Worm (Caenorhabditis elegans) whole organism, young adult: ENCODE results near the gene Y60A9.1.

Experiments
- B0035.1 ChIP-seq: sonication (generic microtip); optimal IDR thresholded peaks from 2 replicates; lab custom pipeline; 2016; ENCODE audit warnings: missing genetic modification characterization, mild to moderate bottlenecking, missing compliant biosample characterization, missing genotype, missing genetic modification reagents
- B0336.3 ChIP-seq: fragments of 200-800 bp; sonication (Bioruptor generic); IDR thresholded peaks from 2 replicates; pipeline ENCODE4 v1.3.6; 2022; ENCODE audit warnings: missing genetic modification characterization, missing compliant biosample characterization
- F10E7.11 ChIP-seq: sonication (generic microtip); optimal IDR thresholded peaks from 2 replicates; lab custom pipeline; 2017; ENCODE audit warnings: mild to moderate bottlenecking, missing genetic modification characterization, moderate library complexity, missing compliant biosample characterization
- F33H1.4 ChIP-seq: fragments of 200-800 bp; sonication (Bioruptor generic); IDR thresholded peaks from 2 replicates; pipeline ENCODE4 v1.3.6; 2022; ENCODE audit warnings: missing genetic modification reagents, missing genetic modification characterization, missing compliant biosample characterization
- F37B4.10 ChIP-seq: fragments of 200-800 bp; sonication (Bioruptor generic); IDR thresholded peaks from 2 replicates; pipeline ENCODE4 v1.3.6; 2022; ENCODE audit warnings: missing genetic modification characterization, missing compliant biosample characterization
- F39B2.1 ChIP-seq: fragments of 200-800 bp; sonication (Bioruptor generic); IDR thresholded peaks from 2 replicates; pipeline ENCODE4 v1.3.6; 2022; ENCODE audit warnings: missing genetic modification reagents, missing genetic modification characterization, missing compliant biosample characterization
- F57A8.1 ChIP-seq: fragments of 200-800 bp; sonication (Bioruptor generic); optimal IDR thresholded peaks from 2 replicates; lab custom pipeline; 2018; ENCODE audit warnings: mild to moderate bottlenecking, missing genetic modification characterization, moderate library complexity, missing compliant biosample characterization
- Y79H2A.3 ChIP-seq: fragments of 200-800 bp; sonication (Bioruptor generic); conservative IDR thresholded peaks from 2 replicates; pipeline ENCODE4 v1.3.6; 2022; ENCODE audit warnings: missing genetic modification reagents, missing genetic modification characterization, missing compliant biosample characterization
- ZK185.1 ChIP-seq: sonication (generic microtip); optimal IDR thresholded peaks from 2 replicates; lab custom pipeline; 2016; ENCODE audit warnings: mild to moderate bottlenecking, missing genetic modification characterization, missing compliant biosample characterization; ENCODE audit not compliant: poor library complexity, severe bottlenecking
- akir-1 ChIP-seq: fragments of 200-800 bp; sonication (Bioruptor generic); optimal IDR thresholded peaks from 2 replicates; lab custom pipeline; 2018; ENCODE audit warnings: mild to moderate bottlenecking, missing genetic modification characterization, moderate library complexity, missing compliant biosample characterization
- attf-3 ChIP-seq: fragments of 200-800 bp; sonication (Bioruptor generic); conservative IDR thresholded peaks from 2 replicates; pipeline ENCODE4 v1.3.6; 2022; ENCODE audit warnings: missing genetic modification reagents, missing genetic modification characterization, missing compliant biosample characterization
- ceh-100 ChIP-seq: fragments of 200-800 bp; sonication (Bioruptor generic); IDR thresholded peaks from 2 replicates; pipeline ENCODE4 v1.3.6; 2022; ENCODE audit warnings: missing genetic modification reagents, missing genetic modification characterization, missing compliant biosample characterization
- ceh-27 ChIP-seq: fragments of 200-800 bp; sonication (Bioruptor generic); optimal IDR thresholded peaks from 2 replicates; lab custom pipeline; 2018; ENCODE audit warnings: mild to moderate bottlenecking, missing genetic modification characterization, moderate library complexity, missing compliant biosample characterization
- ceh-79 ChIP-seq: sonication (generic microtip); optimal IDR thresholded peaks from 2 replicates; lab custom pipeline; 2017; ENCODE audit warnings: mild to moderate bottlenecking, missing genetic modification characterization, missing compliant biosample characterization
- ceh-91 ChIP-seq: fragments of 200-800 bp; sonication (Bioruptor generic); IDR thresholded peaks from 2 replicates; pipeline ENCODE4 v1.3.6; 2022; ENCODE audit warnings: missing genetic modification reagents, missing genetic modification characterization, missing compliant biosample characterization
- chd-7 ChIP-seq: sonication (generic microtip); optimal IDR thresholded peaks from 2 replicates; lab custom pipeline; 2016; ENCODE audit warnings: mild to moderate bottlenecking, missing genetic modification characterization, moderate library complexity, missing compliant biosample characterization
- dpl-1 ChIP-seq: fragments of 150-350 bp; optimal IDR thresholded peaks from 2 replicates; lab custom pipeline; 2014; ENCODE audit warnings: missing biosample characterization, missing genetic modification reagents, missing genetic modification characterization
- egl-18 ChIP-seq: fragments of 200-800 bp; sonication (Bioruptor generic); IDR thresholded peaks from 2 replicates; pipeline ENCODE4 v1.3.6; 2022; ENCODE audit warnings: missing genetic modification reagents, missing genetic modification characterization, missing compliant biosample characterization
- ets-4 ChIP-seq: fragments of 200-800 bp; sonication (Bioruptor generic); optimal IDR thresholded peaks from 2 replicates; lab custom pipeline; 2018; ENCODE audit warnings: mild to moderate bottlenecking, missing genetic modification characterization, missing compliant biosample characterization
- fkh-3 ChIP-seq: sonication (generic microtip); optimal IDR thresholded peaks from 2 replicates; lab custom pipeline; 2016; ENCODE audit warnings: mild to moderate bottlenecking, missing genetic modification characterization, missing compliant biosample characterization
- gei-17 ChIP-seq: fragments of 200-800 bp; sonication (Bioruptor generic); optimal IDR thresholded peaks from 2 replicates; lab custom pipeline; 2018; ENCODE audit warnings: mild to moderate bottlenecking, missing genetic modification characterization, missing compliant biosample characterization
- hlh-26 ChIP-seq: fragments of 200-800 bp; sonication (Bioruptor generic); conservative IDR thresholded peaks from 2 replicates; pipeline ENCODE4 v1.3.6; 2022; ENCODE audit warnings: missing genetic modification reagents, missing genetic modification characterization, missing compliant biosample characterization
- hmg-1.2 ChIP-seq: fragments of 200-800 bp; sonication (Bioruptor generic); IDR thresholded peaks from 2 replicates; pipeline ENCODE4 v1.3.6; 2022; ENCODE audit warnings: missing genetic modification reagents, missing genetic modification characterization, missing compliant biosample characterization
- let-526 ChIP-seq: fragments of 200-800 bp; sonication (Bioruptor generic); IDR thresholded peaks from 2 replicates; pipeline ENCODE4 v1.3.6; 2022; ENCODE audit warnings: missing genetic modification reagents, missing genetic modification characterization, missing compliant biosample characterization
- let-607 ChIP-seq, 2 experiments: fragments of 200-800 bp in 1 of 2; sonication (Bioruptor generic) in 1 of 2; sonication (generic microtip) in 1 of 2; optimal IDR thresholded peaks; 2 replicates each; lab custom pipeline; 2016 to 2018; ENCODE audit warnings: mild to moderate bottlenecking in 2 of 2, missing compliant biosample characterization in 2 of 2, missing genetic modification characterization in 2 of 2, moderate library complexity in 2 of 2, missing genotype in 1 of 2
- lin-26 ChIP-seq: fragments of 200-800 bp; sonication (Bioruptor generic); IDR thresholded peaks from 2 replicates; pipeline ENCODE4 v1.3.6; 2022; ENCODE audit warnings: missing genetic modification reagents, missing genetic modification characterization, missing compliant biosample characterization
- lin-35 ChIP-seq, 3 experiments: fragments of 150-350 bp in 2 of 3; sonication (generic microtip) in 1 of 3; optimal IDR thresholded peaks; 2 replicates each; lab custom pipeline; 2014 to 2018; ENCODE audit warnings: missing biosample characterization in 3 of 3, missing genetic modification characterization in 3 of 3, missing genetic modification reagents in 3 of 3
- lin-40 ChIP-seq: sonication (generic microtip); optimal IDR thresholded peaks from 2 replicates; lab custom pipeline; 2016; ENCODE audit warnings: missing genetic modification characterization, mild to moderate bottlenecking, missing compliant biosample characterization, missing genotype, missing genetic modification reagents
- lir-1 ChIP-seq: fragments of 200-800 bp; sonication (Bioruptor generic); conservative IDR thresholded peaks from 2 replicates; pipeline ENCODE4 v1.3.6; 2022; ENCODE audit warnings: missing genetic modification reagents, missing genetic modification characterization, missing compliant biosample characterization
- lsl-1 ChIP-seq: fragments of 200-800 bp; sonication (Bioruptor generic); optimal IDR thresholded peaks from 2 replicates; lab custom pipeline; 2018; ENCODE audit warnings: mild to moderate bottlenecking, missing genetic modification characterization, moderate library complexity, missing compliant biosample characterization
- madf-8 ChIP-seq: fragments of 200-800 bp; sonication (Bioruptor generic); conservative IDR thresholded peaks from 2 replicates; pipeline ENCODE4 v1.3.6; 2022; ENCODE audit warnings: missing genetic modification reagents, missing genetic modification characterization, missing compliant biosample characterization
- nfya-1 ChIP-seq: sonication (generic microtip); optimal IDR thresholded peaks from 2 replicates; lab custom pipeline; 2017; ENCODE audit warnings: antibody characterized with exemption, missing compliant biosample characterization, missing genetic modification characterization, borderline replicate concordance; ENCODE audit not compliant: insufficient read depth
- nfyb-1 ChIP-seq: fragments of 200-800 bp; sonication (Bioruptor generic); IDR thresholded peaks from 2 replicates; pipeline ENCODE4 v1.3.6; 2022; ENCODE audit warnings: missing genetic modification reagents, missing genetic modification characterization, missing compliant biosample characterization
- nhr-90 ChIP-seq: sonication (generic microtip); optimal IDR thresholded peaks from 2 replicates; lab custom pipeline; 2016; ENCODE audit warnings: missing genotype, mild to moderate bottlenecking, missing genetic modification characterization, missing compliant biosample characterization
- pha-4 ChIP-seq: fragments of 150-350 bp; sonication (generic microtip); optimal IDR thresholded peaks from 2 replicates; lab custom pipeline; 2014; ENCODE audit warnings: missing biosample characterization, missing genetic modification reagents, missing genetic modification characterization
- repo-1 ChIP-seq: sonication (generic microtip); optimal IDR thresholded peaks from 2 replicates; lab custom pipeline; 2017; ENCODE audit warnings: mild to moderate bottlenecking, missing genetic modification characterization, missing compliant biosample characterization
- snpc-1.3 ChIP-seq: sonication (generic microtip); optimal IDR thresholded peaks from 2 replicates; lab custom pipeline; 2017; ENCODE audit warnings: missing genetic modification characterization, mild to moderate bottlenecking, missing compliant biosample characterization, antibody characterized with exemption, moderate library complexity, missing genotype, missing genetic modification reagents; ENCODE audit not compliant: insufficient read depth
- somi-1 ChIP-seq: fragments of 200-800 bp; sonication (Bioruptor generic); optimal IDR thresholded peaks from 2 replicates; lab custom pipeline; 2018; ENCODE audit warnings: mild to moderate bottlenecking, missing genetic modification characterization, missing compliant biosample characterization
- tbp1 ChIP-seq: fragments of 200-800 bp; sonication (Bioruptor generic); optimal IDR thresholded peaks from 2 replicates; lab custom pipeline; 2018; ENCODE audit warnings: mild to moderate bottlenecking, missing genetic modification characterization, missing compliant biosample characterization
- tlf-1 ChIP-seq: fragments of 200-800 bp; sonication (Bioruptor generic); optimal IDR thresholded peaks from 2 replicates; lab custom pipeline; 2018; ENCODE audit warnings: mild to moderate bottlenecking, missing genetic modification characterization, missing compliant biosample characterization
- xnd-1 ChIP-seq: sonication (generic microtip); optimal IDR thresholded peaks from 2 replicates; lab custom pipeline; 2016; ENCODE audit warnings: missing genotype, missing genetic modification reagents, missing genetic modification characterization, missing compliant biosample characterization
- ztf-18 ChIP-seq: sonication (generic microtip); optimal IDR thresholded peaks from 2 replicates; lab custom pipeline; 2016; ENCODE audit warnings: missing genotype, mild to moderate bottlenecking, missing genetic modification characterization, missing compliant biosample characterization
- ztf-26 ChIP-seq: sonication (generic microtip); optimal IDR thresholded peaks from 2 replicates; lab custom pipeline; 2017; ENCODE audit warnings: missing genetic modification characterization, missing compliant biosample characterization
- ztf-3 ChIP-seq: fragments of 200-800 bp; sonication (Bioruptor generic); optimal IDR thresholded peaks from 2 replicates; lab custom pipeline; 2018; ENCODE audit warnings: mild to moderate bottlenecking, missing genetic modification characterization, missing compliant biosample characterization
- ztf-6 ChIP-seq: fragments of 200-800 bp; sonication (Bioruptor generic); IDR thresholded peaks from 2 replicates; pipeline ENCODE4 v1.3.6; 2022; ENCODE audit warnings: missing genetic modification reagents, missing genetic modification characterization, missing compliant biosample characterization

Y60A9.1 gene

DNA sequence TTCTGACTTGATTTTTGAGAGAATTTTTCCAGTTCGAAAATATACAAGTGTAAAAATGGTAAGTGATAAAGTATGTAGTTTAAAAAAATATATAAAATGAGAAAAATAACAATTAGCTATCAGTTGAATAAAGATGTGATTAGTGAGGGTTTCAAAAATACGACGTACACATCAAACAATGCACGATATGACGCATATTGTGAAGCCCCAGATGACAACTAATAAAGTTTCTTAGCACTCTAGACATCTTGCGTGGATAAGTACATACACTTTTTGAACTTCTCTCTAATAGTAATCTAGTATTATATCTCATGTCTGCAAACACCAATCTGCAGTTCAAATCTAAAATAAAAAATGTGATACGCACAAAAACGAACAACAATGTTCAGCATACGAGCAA, 35.3 kb upstream of the Y60A9.1 start:
- TF ChIP-seq attf-3 (no peak), tlf-1 (GFP tag; lab: Kevin White, UChicago) (no peak), F57A8.1 (GFP tag; lab: Kevin White, UChicago) (no peak), F33H1.4 (GFP tag; lab: Robert Waterston, UW) (no peak), B0336.3 (GFP tag; lab: Robert Waterston, UW) (no peak), nfyb-1 (GFP tag; lab: Robert Waterston, UW) (no peak), ceh-91 (GFP tag; lab: Robert Waterston, UW) (no peak), Y79H2A.3 (GFP tag; lab: Robert Waterston, UW) (no peak), lsl-1 (GFP tag; lab: Kevin White, UChicago) (no peak), egl-18 (GFP tag; lab: Robert Waterston, UW) (no peak), F37B4.10 (no peak), ZK185.1 (tag; lab: Kevin White, UChicago) (no peak), ceh-27 (GFP tag; lab: Kevin White, UChicago) (no peak), lin-35 (GFP tag; optimal IDR thresholded peaks at IDR 0.05; lab: Kevin White, UChicago) (no peak), ztf-26 (tag; lab: Kevin White, UChicago) (no peak), lin-40 (tag; lab: Kevin White, UChicago) (no peak), gei-17 (GFP tag; lab: Kevin White, UChicago) (no peak), chd-7 (tag; lab: Kevin White, UChicago) (no peak)
- TF ChIP-seq, all 124 proteins: peak for 0

DNA sequence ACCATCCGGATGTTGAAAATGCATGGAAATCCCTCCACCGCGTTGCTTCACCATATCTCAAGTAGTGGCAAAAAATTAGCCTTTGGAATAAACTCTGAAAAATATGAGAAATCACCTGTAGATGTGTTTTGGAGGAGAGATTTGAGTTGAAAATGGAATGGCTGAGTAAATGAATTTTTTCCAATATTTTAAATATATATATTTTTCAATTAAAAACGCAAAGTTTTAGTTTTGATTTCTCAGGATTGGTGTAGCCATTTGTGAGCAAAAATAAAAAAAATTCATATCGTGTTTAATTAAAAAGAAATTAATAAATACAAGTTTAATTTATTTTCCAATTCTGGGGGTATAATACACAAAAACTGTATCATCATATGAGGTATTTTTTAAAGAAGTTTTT, 32.9 kb upstream of the Y60A9.1 start, which contains the start of gene F23D12.1:
Gene F23D12.1 (minus strand): TSS at position 101 of the 400 bp plus-strand sequence.
- no peak for TF ChIP-seq B0035.1 (tag; lab: Kevin White, UChicago)
- TF ChIP-seq ceh-100 (GFP tag; lab: Robert Waterston, UW) = no peak
- no peak for TF ChIP-seq ztf-18
- no peak for TF ChIP-seq snpc-1.3 (tag; lab: Kevin White, UChicago)
- TF ChIP-seq nhr-90 = no peak
- no peak for TF ChIP-seq F39B2.1 (GFP tag; lab: Robert Waterston, UW)
- no peak for TF ChIP-seq madf-8 (GFP tag; lab: Robert Waterston, UW)
- TF ChIP-seq nfya-1 (tag; lab: Kevin White, UChicago) = no peak
- TF ChIP-seq repo-1 = no peak
- TF ChIP-seq let-607 (tag; optimal IDR thresholded peaks at IDR 0.05; lab: Kevin White, UChicago) = no peak
- no peak for TF ChIP-seq F33H1.4 (GFP tag; lab: Robert Waterston, UW)
- no peak for TF ChIP-seq lin-26 (GFP tag; lab: Robert Waterston, UW)
- TF ChIP-seq lsl-1 (GFP tag; lab: Kevin White, UChicago) = no peak
- TF ChIP-seq xnd-1 (tag; lab: Kevin White, UChicago) = no peak
- no peak for TF ChIP-seq ceh-79

DNA sequence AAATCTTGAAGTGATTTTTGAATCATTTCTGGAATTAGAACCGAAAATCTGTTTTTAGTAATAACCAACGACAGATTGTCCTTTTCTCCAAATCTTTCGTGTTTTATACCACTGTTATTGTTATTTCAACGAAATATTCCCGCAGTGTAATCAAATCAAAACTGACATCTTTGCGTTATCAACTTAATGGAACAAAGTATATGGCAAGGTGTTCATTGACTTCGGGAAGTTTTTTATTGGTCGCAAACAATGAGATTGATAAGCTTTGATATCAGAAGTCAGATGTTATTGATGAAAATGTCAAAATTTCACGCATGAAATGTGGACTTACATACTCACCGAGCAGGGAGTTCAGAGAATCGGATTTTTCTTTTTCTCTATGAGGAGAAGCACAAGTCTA, 29.5 kb upstream of the Y60A9.1 start, which contains the start of gene F23D12.11:
Gene F23D12.11 (minus strand): TSS at position 79 of the 400 bp plus-strand sequence.
- TF ChIP-seq dpl-1 (GFP tag; lab: Kevin White, UChicago) (no peak), F10E7.11 (no peak), fkh-3 (tag; lab: Kevin White, UChicago) (no peak), ztf-3 (GFP tag; lab: Kevin White, UChicago) (no peak), F57A8.1 (GFP tag; lab: Kevin White, UChicago) (no peak), egl-18 (GFP tag; lab: Robert Waterston, UW) (no peak), hmg-1.2 (GFP tag; lab: Robert Waterston, UW) (no peak), pha-4 (tag; lab: Kevin White, UChicago) (no peak), lir-1 (GFP tag; lab: Robert Waterston, UW) (no peak), lin-35 (GFP tag; optimal IDR thresholded peaks at IDR 0.05; lab: Kevin White, UChicago) (no peak), ztf-6 (GFP tag; lab: Robert Waterston, UW) (no peak), somi-1 (GFP tag; lab: Kevin White, UChicago) (no peak), ets-4 (no peak), let-526 (GFP tag; lab: Robert Waterston, UW) (no peak), akir-1 (GFP tag; lab: Kevin White, UChicago) (no peak), tbp1 (GFP tag; lab: Kevin White, UChicago) (no peak), ztf-26 (tag; lab: Kevin White, UChicago) (no peak), hlh-26 (GFP tag; lab: Robert Waterston, UW) (no peak)
- TF ChIP-seq, all 124 proteins: peak for 0
